Fruit fly (Drosophila melanogaster): ENCODE results near the gene GstD8.

DNA sequence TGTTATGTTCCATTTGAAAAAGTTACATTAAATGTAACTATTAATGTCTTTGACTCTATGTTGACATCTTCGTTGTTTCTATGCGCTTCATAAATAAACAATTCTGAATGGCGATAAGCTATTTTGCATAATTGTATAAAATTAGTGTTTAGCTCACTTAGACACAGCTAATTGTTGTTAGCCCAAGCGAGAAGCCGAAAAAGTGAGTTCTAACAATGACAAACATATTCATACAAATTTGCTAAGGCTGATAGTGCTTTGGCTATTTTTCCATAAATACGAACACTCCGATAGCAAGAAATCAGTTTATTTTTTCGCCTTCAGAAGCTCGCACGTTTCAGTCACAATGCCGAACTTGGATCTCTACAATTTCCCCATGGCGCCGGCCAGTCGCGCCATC lies 1.6 kb upstream of the GstD8 start, which contains the start of gene GstD7:
- no peak for TF ChIP-seq ttk (optimal IDR thresholded peaks at IDR 0.05)
- TF ChIP-seq h (optimal IDR thresholded peaks at IDR 0.05) = no peak
- no peak for TF ChIP-seq Myc (optimal IDR thresholded peaks at IDR 0.05)
